Worm (Caenorhabditis elegans): Measurements from ENCODE around the gene R07B1.7.

Gene R07B1.7

ce11 chrX:9877117-9877516 lies 8.2 kb downstream of the R07B1.7 start, which contains the start of gene R07B1.9:
R07B1.9 (plus strand) TSS chrX:9877417.
- TF ChIP-seq jun-1 (tag; optimal IDR thresholded peaks at IDR 0.05) (no peak), nhr-237 (tag; optimal IDR thresholded peaks at IDR 0.05) (no peak), lin-15B (tag; optimal IDR thresholded peaks at IDR 0.05) (no peak), aly-2 (tag; optimal IDR thresholded peaks at IDR 0.05) (no peak), nfya-1 (tag; optimal IDR thresholded peaks at IDR 0.05; ENCODE audit: insufficient read depth) (no peak), elt-2 (tag; optimal IDR thresholded peaks at IDR 0.05) (no peak)

DNA sequence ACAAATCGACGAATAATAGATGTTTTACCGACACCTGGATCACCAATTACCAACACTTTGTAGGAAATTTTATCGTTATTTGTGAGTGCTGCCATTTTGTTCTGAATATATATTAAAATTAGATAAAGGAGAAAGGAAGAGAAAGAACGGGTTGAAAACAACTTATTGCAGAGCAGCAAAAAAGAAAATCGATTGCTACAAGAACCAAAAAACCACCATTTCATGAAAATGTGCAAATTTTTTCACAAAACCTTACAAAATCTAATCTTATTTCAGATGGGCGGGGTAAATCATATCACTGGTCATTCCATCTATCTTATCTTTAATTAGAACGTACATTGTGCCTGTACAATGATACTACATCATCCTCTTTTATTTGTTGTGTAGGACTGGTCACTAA lies 13.2 kb downstream of the R07B1.7 start, which contains the start of gene glo-1:
TSS of gene glo-1 (minus strand) at position 101 of the 400 bp plus-strand sequence.
- no peak for TF ChIP-seq lin-15B (tag; optimal IDR thresholded peaks at IDR 0.05)
- no peak for TF ChIP-seq egl-5 (tag; optimal IDR thresholded peaks at IDR 0.05)
- no peak for TF ChIP-seq ZK546.5 (tag; optimal IDR thresholded peaks at IDR 0.05)
- TF ChIP-seq lsy-12 (tag; optimal IDR thresholded peaks at IDR 0.05), result no peak
- TF ChIP-seq jun-1 (tag; optimal IDR thresholded peaks at IDR 0.05), result no peak
- no peak for TF ChIP-seq aly-2 (tag; optimal IDR thresholded peaks at IDR 0.05)
- TF ChIP-seq tbx-2 (tag; optimal IDR thresholded peaks at IDR 0.05), result no peak
- no peak for TF ChIP-seq nhr-237 (tag; optimal IDR thresholded peaks at IDR 0.05)
- TF ChIP-seq pqm-1 (tag; optimal IDR thresholded peaks at IDR 0.05), result no peak
- no peak for TF ChIP-seq ztf-11 (tag; optimal IDR thresholded peaks at IDR 0.05)
- no peak for TF ChIP-seq elt-1 (tag; optimal IDR thresholded peaks at IDR 0.05)
- no peak for TF ChIP-seq ceh-28 (tag; optimal IDR thresholded peaks at IDR 0.05)
- TF ChIP-seq nhr-76 (tag; optimal IDR thresholded peaks at IDR 0.05), result no peak
- TF ChIP-seq nhr-67 (tag; optimal IDR thresholded peaks at IDR 0.05), result no peak
- TF ChIP-seq mml-1 (tag; optimal IDR thresholded peaks at IDR 0.05), result no peak
- TF ChIP-seq mdl-1 (tag; optimal IDR thresholded peaks at IDR 0.05), result no peak
- TF ChIP-seq zag-1 (tag; optimal IDR thresholded peaks at IDR 0.05), result no peak
- no peak for TF ChIP-seq eor-1 (tag; optimal IDR thresholded peaks at IDR 0.05)
- no peak for TF ChIP-seq hmg-11 (tag; optimal IDR thresholded peaks at IDR 0.05)
- TF ChIP-seq skn-1 (tag; optimal IDR thresholded peaks at IDR 0.05), result no peak

DNA sequence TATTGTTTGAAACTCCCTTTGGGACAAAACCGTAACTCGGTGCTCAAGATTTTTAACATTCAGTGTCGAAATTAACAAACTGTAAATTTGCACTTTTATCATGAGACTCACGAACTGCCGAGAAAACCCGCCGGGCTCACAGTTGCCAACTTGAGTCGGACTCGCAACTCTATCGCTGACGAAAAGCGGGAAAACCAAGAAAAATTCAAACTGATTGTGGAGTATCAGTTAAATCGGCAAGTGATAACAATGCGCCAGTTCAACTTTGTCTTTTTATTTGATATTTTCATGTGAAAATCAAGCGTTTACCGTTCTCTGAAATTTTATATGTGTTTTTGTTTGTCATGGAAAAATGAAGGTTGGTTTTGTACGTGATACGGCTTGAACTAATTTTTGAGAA lies 13.7 kb downstream of the R07B1.7 start:
- TF ChIP-seq fkh-10 (GFP tag; optimal IDR thresholded peaks at IDR 0.05) (no peak), pha-4 (tag; optimal IDR thresholded peaks at IDR 0.05) (no peak), hmg-11 (tag; optimal IDR thresholded peaks at IDR 0.05) (no peak), elt-2 (tag; optimal IDR thresholded peaks at IDR 0.05) (peak; percentile 83)

- TF ChIP-seq fkh-2 (tag; optimal IDR thresholded peaks at IDR 0.05) (no peak), snpc-4 (tag; optimal IDR thresholded peaks at IDR 0.05) (no peak), unc-39 (tag; optimal IDR thresholded peaks at IDR 0.05) (no peak), skn-1 (tag; optimal IDR thresholded peaks at IDR 0.05) (no peak), pha-4 (tag; optimal IDR thresholded peaks at IDR 0.05) (no peak), nfya-1 (tag; optimal IDR thresholded peaks at IDR 0.05; ENCODE audit: insufficient read depth) (no peak), nhr-25 (tag; optimal IDR thresholded peaks at IDR 0.05) (no peak), nhr-76 (tag; optimal IDR thresholded peaks at IDR 0.05) (no peak), ama-1 (optimal IDR thresholded peaks at IDR 0.05) (no peak), unc-62 (GFP tag; optimal IDR thresholded peaks at IDR 0.05) (no peak), nhr-77 (tag; optimal IDR thresholded peaks at IDR 0.05) (no peak)
Observed at ce11 chrX:9883837-9884324, 15.0 kb downstream of the R07B1.7 start, which contains the start of gene mrp-4. mrp-4 (plus strand) TSS chrX:9884274.

DNA sequence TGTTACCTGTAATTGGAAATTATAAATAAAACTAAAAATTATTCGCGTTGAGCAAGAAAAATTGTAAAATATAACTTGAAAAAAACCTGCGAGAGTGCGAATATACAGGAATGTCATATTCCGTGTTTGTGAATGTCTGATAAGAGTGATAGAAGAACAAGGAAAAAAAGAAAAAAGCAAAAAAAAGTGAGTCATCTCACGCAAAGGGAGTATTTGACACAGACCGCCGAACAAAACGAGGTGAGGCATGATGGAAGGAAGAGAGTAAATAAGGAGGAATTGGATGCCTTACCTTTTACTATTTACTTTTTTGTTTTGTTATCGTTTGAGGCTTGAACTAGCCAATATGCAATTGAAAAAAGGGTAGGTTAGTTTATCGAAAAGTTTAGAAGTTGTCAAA lies 23.4 kb downstream of the R07B1.7 start, which contains the start of gene F21G4.1:
TSS of gene F21G4.1 (minus strand) at position 6 of the 400 bp plus-strand sequence.
- TF ChIP-seq ztf-4 (tag; optimal IDR thresholded peaks at IDR 0.05) (no peak), nhr-237 (tag; optimal IDR thresholded peaks at IDR 0.05) (no peak), nhr-23 (tag; optimal IDR thresholded peaks at IDR 0.05) (no peak), pqm-1 (tag; optimal IDR thresholded peaks at IDR 0.05) (peak; percentile 25), lsy-12 (tag; optimal IDR thresholded peaks at IDR 0.05) (no peak), nfya-1 (tag; optimal IDR thresholded peaks at IDR 0.05; ENCODE audit: insufficient read depth) (no peak), elt-2 (tag; optimal IDR thresholded peaks at IDR 0.05) (peak; percentile 57), daf-12 (tag; optimal IDR thresholded peaks at IDR 0.05) (no peak), lin-15B (tag; optimal IDR thresholded peaks at IDR 0.05) (no peak), egl-27 (tag; optimal IDR thresholded peaks at IDR 0.05) (no peak), mdl-1 (tag; optimal IDR thresholded peaks at IDR 0.05) (no peak), R02D3.7 (tag; optimal IDR thresholded peaks at IDR 0.05) (no peak), unc-62 (GFP tag; optimal IDR thresholded peaks at IDR 0.05) (no peak), skn-1 (tag; optimal IDR thresholded peaks at IDR 0.05) (no peak), ceh-82 (tag; optimal IDR thresholded peaks at IDR 0.05) (no peak), hmg-11 (tag; optimal IDR thresholded peaks at IDR 0.05) (no peak), pha-4 (tag; optimal IDR thresholded peaks at IDR 0.05) (peak; percentile 91), nhr-76 (tag; optimal IDR thresholded peaks at IDR 0.05) (no peak), ama-1 (optimal IDR thresholded peaks at IDR 0.05) (no peak), lin-39 (tag; optimal IDR thresholded peaks at IDR 0.05) (no peak), ceh-9 (tag; optimal IDR thresholded peaks at IDR 0.05) (no peak), fkh-2 (tag; optimal IDR thresholded peaks at IDR 0.05) (no peak), fos-1 (tag; optimal IDR thresholded peaks at IDR 0.05) (peak; percentile 21), unc-39 (tag; optimal IDR thresholded peaks at IDR 0.05) (no peak), tbx-2 (tag; optimal IDR thresholded peaks at IDR 0.05) (no peak), mml-1 (tag; optimal IDR thresholded peaks at IDR 0.05) (no peak), fkh-10 (GFP tag; optimal IDR thresholded peaks at IDR 0.05) (no peak), snpc-4 (tag; optimal IDR thresholded peaks at IDR 0.05) (no peak), ztf-11 (tag; optimal IDR thresholded peaks at IDR 0.05) (no peak), nhr-12 (tag; optimal IDR thresholded peaks at IDR 0.05) (no peak), elt-3 (tag; optimal IDR thresholded peaks at IDR 0.05) (no peak), ceh-16 (tag; optimal IDR thresholded peaks at IDR 0.05) (no peak)
